Fruit fly (Drosophila melanogaster) whole organism, embryonic: ENCODE measurements around the gene saturn.

ENCODE experiments used
- ATbp ChIP-seq: fragments of 200-800 bp; sonication (Bioruptor generic); optimal IDR thresholded peaks from 2 replicates; lab custom pipeline; 2017; ENCODE audit warnings: missing biosample characterization, mild to moderate bottlenecking, missing genetic modification characterization, missing genetic modification reagents
- Awh ChIP-seq: fragments of 200-800 bp; sonication (Bioruptor generic); IDR thresholded peaks from 2 replicates; pipeline ENCODE4, ENCODE4 v1.3.6; 2022; ENCODE audit warnings: missing biosample characterization, missing genetic modification characterization
- B-H1 ChIP-seq: fragments of 200-800 bp; sonication (Bioruptor generic); IDR thresholded peaks from 3 replicates; pipeline ENCODE4 v1.3.6; 2022; ENCODE audit warnings: missing biosample characterization, missing genetic modification characterization
- BEAF-32 ChIP-seq: fragments of 200-800 bp; sonication (Bioruptor generic); optimal IDR thresholded peaks from 3 replicates; lab custom pipeline; 2017; ENCODE audit warnings: missing biosample characterization, missing genetic modification characterization, mild to moderate bottlenecking, moderate library complexity, missing genetic modification reagents
- C15 ChIP-seq: fragments of 200-800 bp; sonication (Bioruptor generic); IDR thresholded peaks from 3 replicates; pipeline ENCODE4 v1.3.6; 2022; ENCODE audit warnings: missing biosample characterization, missing genetic modification characterization
- CG10959 ChIP-seq: fragments of 200-800 bp; sonication (Bioruptor generic); IDR thresholded peaks from 2 replicates; pipeline ENCODE4 v1.3.6; 2022; ENCODE audit warnings: missing biosample characterization, missing genetic modification characterization
- CG11093 ChIP-seq: fragments of 200-800 bp; sonication (Bioruptor generic); IDR thresholded peaks from 3 replicates; pipeline ENCODE4 v1.3.6; 2022; ENCODE audit warnings: missing biosample characterization, missing genetic modification characterization
- CG11504 ChIP-seq: fragments of 200-800 bp; sonication (Bioruptor generic); optimal IDR thresholded peaks from 3 replicates; lab custom pipeline; 2019; ENCODE audit warnings: missing biosample characterization, mild to moderate bottlenecking, missing genetic modification characterization, moderate library complexity
- CG11560 ChIP-seq: fragments of 200-800 bp; sonication (Bioruptor generic); IDR thresholded peaks from 3 replicates; pipeline ENCODE4 v1.3.6; 2022; ENCODE audit warnings: missing biosample characterization, missing genetic modification characterization
- CG1233 ChIP-seq: fragments of 200-800 bp; sonication (Bioruptor generic); optimal IDR thresholded peaks from 4 replicates; lab custom pipeline; 2018; ENCODE audit warnings: missing biosample characterization, mild to moderate bottlenecking, missing genetic modification characterization
- CG13287 ChIP-seq: fragments of 200-800 bp; sonication (Bioruptor generic); IDR thresholded peaks from 2 replicates; pipeline ENCODE4 v1.3.6; 2022; ENCODE audit warnings: missing biosample characterization, missing genetic modification characterization; ENCODE audit not compliant: partially characterized antibody
- CG13775 ChIP-seq: fragments of 200-800 bp; sonication (Bioruptor generic); optimal IDR thresholded peaks from 3 replicates; lab custom pipeline; 2017; ENCODE audit warnings: missing biosample characterization, mild to moderate bottlenecking, missing genetic modification characterization
- CG14441 ChIP-seq: fragments of 200-800 bp; sonication (Bioruptor generic); IDR thresholded peaks from 2 replicates; pipeline ENCODE4 v1.3.6; 2022; ENCODE audit warnings: missing biosample characterization, missing genetic modification characterization
- CG16779 ChIP-seq: fragments of 200-800 bp; sonication (Bioruptor generic); IDR thresholded peaks from 2 replicates; pipeline ENCODE4 v1.3.6; 2022; ENCODE audit warnings: missing biosample characterization, missing genetic modification characterization
- CG1792 ChIP-seq: fragments of 200-800 bp; sonication (Bioruptor generic); optimal IDR thresholded peaks from 2 replicates; lab custom pipeline; 2016; ENCODE audit warnings: missing biosample characterization, missing genetic modification characterization
- CG18262 ChIP-seq: fragments of 200-800 bp; optimal IDR thresholded peaks from 3 replicates; lab custom pipeline; 2019; ENCODE audit warnings: missing biosample characterization, mild to moderate bottlenecking, missing genetic modification characterization, moderate library complexity
- CG2712 ChIP-seq: fragments of 200-800 bp; optimal IDR thresholded peaks from 3 replicates; lab custom pipeline; 2019; ENCODE audit warnings: missing biosample characterization, mild to moderate bottlenecking, missing genetic modification characterization, moderate library complexity
- CG30403 ChIP-seq: fragments of 200-800 bp; sonication (Bioruptor generic); optimal IDR thresholded peaks from 3 replicates; lab custom pipeline; 2016; ENCODE audit warnings: missing biosample characterization, missing genetic modification characterization
- CG34422 ChIP-seq: fragments of 200-800 bp; sonication (Bioruptor generic); IDR thresholded peaks from 3 replicates; pipeline ENCODE4 v1.3.6; 2022; ENCODE audit warnings: missing biosample characterization, missing genetic modification characterization
- CG42726 ChIP-seq: fragments of 200-800 bp; sonication (Bioruptor generic); IDR thresholded peaks from 2 replicates; pipeline ENCODE4 v1.3.6; 2022; ENCODE audit warnings: missing biosample characterization, missing genetic modification characterization; ENCODE audit not compliant: partially characterized antibody
- CG4328 ChIP-seq: fragments of 200-800 bp; sonication (Bioruptor generic); optimal IDR thresholded peaks from 3 replicates; lab custom pipeline; 2017; ENCODE audit warnings: missing biosample characterization, missing genetic modification reagents, missing genetic modification characterization
- CG6854 ChIP-seq: fragments of 200-800 bp; sonication (Bioruptor generic); optimal IDR thresholded peaks from 3 replicates; lab custom pipeline; 2017; ENCODE audit warnings: missing biosample characterization, mild to moderate bottlenecking, missing genetic modification characterization
- CG7839 ChIP-seq: fragments of 200-800 bp; sonication (Bioruptor generic); optimal IDR thresholded peaks from 3 replicates; lab custom pipeline; 2018; ENCODE audit warnings: missing biosample characterization, mild to moderate bottlenecking, missing genetic modification characterization, moderate library complexity
- CG9817 ChIP-seq: fragments of 200-800 bp; sonication (Bioruptor generic); optimal IDR thresholded peaks from 2 replicates; lab custom pipeline; 2018; ENCODE audit warnings: missing biosample characterization, mild to moderate bottlenecking, missing genetic modification characterization, moderate library complexity
- Dek ChIP-seq: fragments of 200-800 bp; sonication (Bioruptor generic); optimal IDR thresholded peaks from 3 replicates; lab custom pipeline; 2019; ENCODE audit warnings: missing biosample characterization, mild to moderate bottlenecking, missing genetic modification characterization, moderate library complexity
- Dip2 ChIP-seq: fragments of 200-800 bp; sonication (Bioruptor generic); IDR thresholded peaks from 2 replicates; pipeline ENCODE4 v1.3.6; 2022; ENCODE audit warnings: missing biosample characterization, missing genetic modification characterization
- Doc3 ChIP-seq: fragments of 200-800 bp; sonication (Bioruptor generic); IDR thresholded peaks from 3 replicates; pipeline ENCODE4 v1.3.6; 2022; ENCODE audit warnings: missing biosample characterization, missing genetic modification characterization; ENCODE audit not compliant: partially characterized antibody
- Fer3 ChIP-seq: fragments of 200-800 bp; sonication (Bioruptor generic); optimal IDR thresholded peaks from 2 replicates; lab custom pipeline; 2018; ENCODE audit warnings: missing biosample characterization, mild to moderate bottlenecking, missing genetic modification characterization, moderate library complexity
- GATAe ChIP-seq: fragments of 200-800 bp; sonication (Bioruptor generic); conservative IDR thresholded peaks from 2 replicates; pipeline ENCODE4 v1.3.6; 2022; ENCODE audit warnings: missing biosample characterization, missing genetic modification characterization
- Lpt ChIP-seq: fragments of >200 bp; optimal IDR thresholded peaks from 2 replicates; lab custom pipeline; 2018; ENCODE audit warnings: missing biosample characterization, missing genetic modification characterization
- Meics ChIP-seq: fragments of 200-800 bp; sonication (Bioruptor generic); optimal IDR thresholded peaks from 2 replicates; lab custom pipeline; 2017; ENCODE audit warnings: missing biosample characterization, mild to moderate bottlenecking, missing genetic modification characterization
- Mes4 ChIP-seq: fragments of 200-800 bp; sonication (Bioruptor generic); optimal IDR thresholded peaks from 2 replicates; lab custom pipeline; 2016; ENCODE audit warnings: missing biosample characterization, missing genetic modification characterization
- NC2β ChIP-seq: fragments of 200-800 bp; sonication (Bioruptor generic); optimal IDR thresholded peaks from 2 replicates; lab custom pipeline; 2016; ENCODE audit warnings: missing biosample characterization, missing genetic modification characterization
- NFAT ChIP-seq: fragments of 200-800 bp; sonication (Bioruptor generic); IDR thresholded peaks from 2 replicates; pipeline ENCODE4 v1.3.6; 2022; ENCODE audit warnings: missing biosample characterization, missing genetic modification characterization
- Ssrp ChIP-seq: fragments of 200-800 bp; sonication (Bioruptor generic); optimal IDR thresholded peaks from 2 replicates; lab custom pipeline; 2018; ENCODE audit warnings: missing biosample characterization, mild to moderate bottlenecking, missing genetic modification characterization, moderate library complexity
- Stat92E ChIP-seq, 3 experiments: fragments of >200 bp in 2 of 3; fragments of 200-800 bp in 1 of 3; sonication (Bioruptor generic) in 1 of 3; optimal IDR thresholded peaks; 2 replicates each; lab custom pipeline; 2017 to 2019; ENCODE audit warnings: missing biosample characterization in 3 of 3, missing genetic modification characterization in 3 of 3, mild to moderate bottlenecking in 1 of 3, moderate library complexity in 1 of 3
- Tbp ChIP-seq: fragments of >200 bp; optimal IDR thresholded peaks from 2 replicates; lab custom pipeline; 2018; ENCODE audit warnings: missing biosample characterization, missing genetic modification characterization
- ara ChIP-seq: fragments of 200-800 bp; sonication (Bioruptor generic); IDR thresholded peaks from 2 replicates; pipeline ENCODE4 v1.3.6; 2022; ENCODE audit warnings: missing biosample characterization, missing genetic modification characterization
- ash1 ChIP-seq: fragments of 200-800 bp; sonication (Bioruptor generic); optimal IDR thresholded peaks from 2 replicates; lab custom pipeline; 2018; ENCODE audit warnings: missing biosample characterization, mild to moderate bottlenecking, missing genetic modification characterization
- corto ChIP-seq: fragments of 200-800 bp; sonication (Bioruptor generic); optimal IDR thresholded peaks from 2 replicates; lab custom pipeline; 2016; ENCODE audit warnings: missing biosample characterization, mild to moderate bottlenecking, missing genetic modification characterization, moderate library complexity
- fu2 ChIP-seq: fragments of 200-800 bp; sonication (Bioruptor generic); optimal IDR thresholded peaks from 2 replicates; lab custom pipeline; 2016; ENCODE audit warnings: missing biosample characterization, missing genetic modification characterization
- hkb ChIP-seq, 2 experiments: fragments of 200-800 bp in 1 of 2; fragments of >200 bp in 1 of 2; sonication (Bioruptor generic) in 1 of 2; IDR thresholded peaks in 1 of 2; optimal IDR thresholded peaks in 1 of 2; 2 replicates each; pipeline versions ENCODE4 v1.3.6 to Lab custom; 2017 to 2022; ENCODE audit warnings: missing biosample characterization in 1 of 2, missing genetic modification characterization in 1 of 2
- nerfin-1 ChIP-seq: fragments of 200-800 bp; sonication (Bioruptor generic); optimal IDR thresholded peaks from 3 replicates; lab custom pipeline; 2019; ENCODE audit warnings: missing biosample characterization, mild to moderate bottlenecking, missing genetic modification characterization, moderate library complexity
- pnt ChIP-seq: fragments of 200-800 bp; sonication (Bioruptor generic); optimal IDR thresholded peaks from 3 replicates; lab custom pipeline; 2016; ENCODE audit warnings: missing biosample characterization, missing genetic modification characterization
- pum ChIP-seq: fragments of 200-800 bp; sonication (Bioruptor generic); optimal IDR thresholded peaks from 2 replicates; lab custom pipeline; 2016; ENCODE audit warnings: missing biosample characterization, missing genetic modification characterization
- slp2 ChIP-seq: fragments of 200-800 bp; sonication (Bioruptor generic); optimal IDR thresholded peaks from 2 replicates; lab custom pipeline; 2016; ENCODE audit warnings: missing biosample characterization, missing genetic modification characterization
- trem ChIP-seq: fragments of 200-800 bp; optimal IDR thresholded peaks from 3 replicates; lab custom pipeline; 2019; ENCODE audit warnings: missing biosample characterization, mild to moderate bottlenecking, missing genetic modification characterization, moderate library complexity
- vvl ChIP-seq: fragments of 200-800 bp; sonication (Bioruptor generic); IDR thresholded peaks from 2 replicates; pipeline ENCODE4 v1.3.6; 2022; ENCODE audit warnings: missing biosample characterization, missing genetic modification characterization
- wor ChIP-seq: fragments of 200-800 bp; sonication (Bioruptor generic); IDR thresholded peaks from 2 replicates; pipeline ENCODE4 v1.3.6; 2022; ENCODE audit warnings: missing biosample characterization, missing genetic modification characterization

Gene saturn

DNA sequence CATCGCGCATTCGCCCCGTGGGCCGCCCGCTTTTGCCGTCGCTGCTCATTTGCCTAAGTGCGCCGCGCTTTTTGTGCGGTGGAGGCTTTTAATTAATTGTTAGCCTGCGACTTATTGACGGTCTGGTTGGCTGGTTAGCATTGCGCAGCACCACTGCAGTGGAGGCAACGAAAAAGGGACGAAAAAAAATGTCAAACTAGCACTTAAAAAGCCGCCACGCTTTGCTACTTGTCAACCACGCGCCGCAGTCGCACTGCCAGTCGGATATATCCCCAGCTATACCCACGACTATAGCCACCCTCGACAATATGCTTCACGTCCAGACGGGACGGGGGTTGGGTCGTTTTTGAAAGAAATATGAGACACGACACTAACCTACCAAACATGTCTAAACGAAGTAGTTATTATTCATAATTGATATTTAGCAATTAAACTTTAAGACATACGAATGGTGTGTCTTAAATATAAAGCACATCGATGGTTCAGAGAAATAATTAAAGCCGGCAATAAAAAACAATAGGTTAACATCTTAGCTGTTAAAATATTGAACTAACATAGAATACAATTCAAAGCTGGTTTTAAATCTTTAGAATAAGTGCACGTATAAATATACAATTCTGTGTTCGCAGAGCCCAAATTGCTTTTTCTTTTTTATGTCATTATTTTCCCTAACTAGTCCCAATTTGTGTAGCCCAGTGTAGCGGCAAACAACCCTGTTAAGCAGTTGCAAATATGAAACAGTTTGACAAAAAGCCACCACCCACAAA lies 30.8 kb upstream of the saturn start (continued):
- TF ChIP-seq CG34422 (GFP tag; lab: Robert Waterston, UW) (no peak), Doc3 (GFP tag; lab: Robert Waterston, UW) (no peak), CG9817 (tag; lab: Kevin White, UChicago) (no peak), CG18262 (tag; lab: Kevin White, UChicago) (peak; percentile 81), hkb (optimal IDR thresholded peaks at IDR 0.05; lab: Kevin White, UChicago) (no peak), hkb (GFP tag; IDR thresholded peaks at IDR 0.05; lab: Robert Waterston, UW) (no peak), Fer3 (tag; lab: Kevin White, UChicago) (no peak), CG11093 (GFP tag; lab: Robert Waterston, UW) (no peak), corto (GFP tag; lab: Kevin White, UChicago) (no peak), vvl (GFP tag; lab: Robert Waterston, UW) (no peak), CG13287 (no peak), Dip2 (GFP tag; lab: Robert Waterston, UW) (no peak), CG6854 (GFP tag; lab: Kevin White, UChicago) (peak; percentile 11), pnt (GFP tag; lab: Kevin White, UChicago) (no peak), CG2712 (tag; lab: Kevin White, UChicago) (peak; percentile 68), pum (peak; percentile 8), Awh (GFP tag; lab: Robert Waterston, UW) (no peak), Mes4 (GFP tag; lab: Kevin White, UChicago) (peak; percentile 24), ash1 (GFP tag; lab: Kevin White, UChicago) (no peak), fu2 (GFP tag; lab: Kevin White, UChicago) (no peak), ATbp (GFP tag; lab: Kevin White, UChicago) (peak; percentile 9), Tbp (GFP tag; lab: Kevin White, UChicago) (no peak), CG1792 (no peak), C15 (GFP tag; lab: Robert Waterston, UW) (no peak), BEAF-32 (GFP tag; lab: Kevin White, UChicago) (no peak), Meics (GFP tag; lab: Kevin White, UChicago) (peak; percentile 4), NC2β (GFP tag; lab: Kevin White, UChicago) (no peak), Ssrp (peak; percentile 52), CG11560 (no peak), CG11504 (tag; lab: Kevin White, UChicago) (peak; percentile 76), B-H1 (GFP tag; lab: Robert Waterston, UW) (no peak), CG14441 (GFP tag; lab: Robert Waterston, UW) (no peak), CG16779 (GFP tag; lab: Robert Waterston, UW) (no peak), trem (tag; lab: Kevin White, UChicago) (peak; percentile 24), wor (peak; percentile 52; the same call in 1 of the 2 replicates), CG42726 (GFP tag; lab: Robert Waterston, UW) (no peak), slp2 (no peak), CG4328 (GFP tag; lab: Kevin White, UChicago) (no peak), CG30403 (GFP tag; lab: Kevin White, UChicago) (peak; percentile 19), NFAT (GFP tag; lab: Robert Waterston, UW) (no peak), CG13775 (GFP tag; lab: Kevin White, UChicago) (peak; percentile 0), CG1233 (no peak), Dek (tag; lab: Kevin White, UChicago) (no peak), Stat92E (GFP tag; optimal IDR thresholded peaks at IDR 0.05; lab: Kevin White, UChicago) (no peak), Lpt (GFP tag; lab: Kevin White, UChicago) (no peak), CG7839 (tag; lab: Kevin White, UChicago) (peak; percentile 58), nerfin-1 (tag; lab: Kevin White, UChicago) (peak; percentile 48), GATAe (GFP tag; lab: Robert Waterston, UW) (no peak), ara (GFP tag; lab: Robert Waterston, UW) (no peak), CG10959 (GFP tag; lab: Robert Waterston, UW) (no peak)
